Worm (Caenorhabditis elegans) whole organism, L1 larva: ENCODE results near the gene C05D2.8.

Experiments used
- ceh-82 ChIP-seq, 3 experiments: fragments of 150-350 bp in 1 of 3; sonication (generic microtip) in 2 of 3; optimal IDR thresholded peaks; 2 replicates each; lab custom pipeline; 2014 to 2017; ENCODE audit warnings: missing biosample characterization in 3 of 3, missing genetic modification characterization in 3 of 3
- nhr-90 ChIP-seq: sonication (generic microtip); optimal IDR thresholded peaks from 2 replicates; lab custom pipeline; 2016; ENCODE audit warnings: mild to moderate bottlenecking, missing genetic modification characterization, missing compliant biosample characterization; ENCODE audit not compliant: poor library complexity
- tlp-1 ChIP-seq: fragments of 150-350 bp; optimal IDR thresholded peaks from 2 replicates; lab custom pipeline; 2014; ENCODE audit warnings: missing biosample characterization, missing genetic modification characterization
- ztf-11 ChIP-seq, 2 experiments: sonication (generic microtip); optimal IDR thresholded peaks; 2 replicates each; lab custom pipeline; 2016 to 2017; ENCODE audit warnings: missing genetic modification characterization in 2 of 2, missing biosample characterization in 1 of 2, missing compliant biosample characterization in 1 of 2

DNA sequence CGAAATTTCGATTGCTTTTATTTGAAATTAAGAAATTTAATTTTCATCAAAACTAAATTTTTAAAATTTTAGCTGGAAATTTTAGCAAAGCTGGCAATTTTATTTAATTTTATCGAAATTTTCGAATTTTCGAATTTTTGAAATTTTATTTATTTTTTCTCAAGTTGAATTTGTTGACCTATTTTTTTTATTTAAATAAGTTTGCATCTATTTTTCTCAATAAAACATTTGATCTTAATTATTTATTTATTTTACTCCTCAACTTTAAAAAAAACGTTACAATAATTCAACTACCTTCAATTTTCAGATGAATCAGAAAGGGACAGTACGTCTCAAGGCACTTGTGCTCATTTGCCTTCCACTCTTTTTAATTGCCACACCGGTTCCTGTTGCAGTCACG, 14.7 kb upstream of the C05D2.8 start, which contains the start of gene daf-4:
- TF ChIP-seq nhr-90 (no peak), ceh-82 (tag; optimal IDR thresholded peaks at IDR 0.05; lab: Kevin White, UChicago) (no peak), ztf-11 (tag; optimal IDR thresholded peaks at IDR 0.05; lab: Kevin White, UChicago) (no peak), tlp-1 (no peak)
